Worm (Caenorhabditis elegans) whole organism, late embryonic: Measurements from ENCODE around the gene kdin-1.
A peak's percentile ranks its signal among the peaks of the same experiment; 100 is the strongest.

Source experiments
- K02D7.2 ChIP-seq: sonication (generic microtip); optimal IDR thresholded peaks from 2 replicates; lab custom pipeline; 2017; ENCODE audit warnings: mild to moderate bottlenecking, missing genetic modification characterization, missing compliant biosample characterization
- ama-1 ChIP-seq: fragments of 150-350 bp; optimal IDR thresholded peaks from 2 replicates; lab custom pipeline; 2014
- ceh-18 ChIP-seq: sonication (generic microtip); optimal IDR thresholded peaks from 2 replicates; lab custom pipeline; 2016; ENCODE audit warnings: missing genetic modification characterization, missing compliant biosample characterization
- hlh-13 ChIP-seq: fragments of 200-800 bp; sonication (Bioruptor generic); optimal IDR thresholded peaks from 2 replicates; lab custom pipeline; 2018; ENCODE audit warnings: mild to moderate bottlenecking, missing genetic modification characterization, missing compliant biosample characterization
- lin-11 ChIP-seq: fragments of 200-800 bp; sonication (Bioruptor generic); optimal IDR thresholded peaks from 2 replicates; lab custom pipeline; 2018; ENCODE audit warnings: mild to moderate bottlenecking, missing genetic modification characterization, missing compliant biosample characterization
- npax-4 ChIP-seq: sonication (generic microtip); optimal IDR thresholded peaks from 2 replicates; lab custom pipeline; 2016; ENCODE audit warnings: missing genetic modification characterization, missing compliant biosample characterization
- pha-4 ChIP-seq: fragments of 150-350 bp; optimal IDR thresholded peaks from 2 replicates; lab custom pipeline; 2018; ENCODE audit warnings: missing biosample characterization, missing genetic modification reagents, missing genetic modification characterization

DNA sequence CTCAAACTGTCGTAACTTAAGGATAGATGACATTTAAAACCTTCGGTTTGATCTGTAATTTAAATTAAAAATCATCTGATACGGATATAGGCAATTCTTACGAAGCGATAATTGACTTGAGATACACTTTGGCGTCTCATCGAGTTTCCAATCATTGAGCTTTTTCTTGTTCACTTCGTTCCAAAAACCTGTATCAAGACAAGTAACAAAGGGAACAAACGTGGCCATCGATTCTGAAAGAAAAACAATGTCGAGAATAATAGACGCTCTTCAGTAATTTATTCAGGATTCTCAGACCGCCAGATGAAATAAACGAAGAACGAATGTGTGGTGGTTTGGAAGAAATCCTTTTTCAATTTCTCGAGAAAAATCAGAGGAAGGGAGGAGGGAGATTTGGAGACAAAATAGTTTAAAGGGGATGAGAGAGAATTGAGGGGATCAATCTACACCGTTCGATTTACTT lies 42.4 kb downstream of the kdin-1 start, which contains the start of gene atg-7:
- TF ChIP-seq K02D7.2 (tag; lab: Kevin White, UChicago) (no peak), lin-11 (no peak), ceh-18 (tag; lab: Kevin White, UChicago) (no peak), ama-1 (lab: Kevin White, UChicago) (peak; percentile 26), npax-4 (no peak), pha-4 (tag; lab: Kevin White, UChicago) (no peak), hlh-13 (GFP tag; lab: Kevin White, UChicago) (no peak)
